Fruit fly (Drosophila melanogaster): ENCODE measurements around the gene CG46510.
"Not testable (repeated sequence)": the region's sequence is repeated elsewhere in the genome, so short reads cannot be mapped to it uniquely, and the experiment has no call there.

DNA sequence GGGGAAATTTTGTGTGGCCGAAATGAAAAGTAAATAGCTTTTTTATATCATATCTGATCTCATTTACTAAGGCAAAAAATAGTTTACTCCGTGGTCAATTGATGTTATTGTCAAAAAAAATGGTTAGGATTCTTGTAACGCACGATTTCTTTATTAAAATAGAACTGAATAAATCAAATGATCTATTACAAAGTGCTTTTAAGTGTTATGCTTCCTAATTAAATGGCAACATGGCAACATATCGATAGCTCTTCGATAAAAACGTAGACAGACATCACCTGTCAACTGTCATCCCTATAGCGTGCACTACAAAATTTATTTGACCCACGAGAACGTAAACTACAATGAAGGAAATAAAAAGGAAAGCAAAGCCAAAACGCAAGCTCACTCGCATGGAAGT, 9.8 kb downstream of the CG46510 start, which contains the start of gene CG46512:
- not testable (repeated sequence) for TF ChIP-seq CG8478 (optimal IDR thresholded peaks at IDR 0.05); EcR (GFP tag; optimal IDR thresholded peaks at IDR 0.05)
